Worm (Caenorhabditis elegans) whole organism, L2 larva: ENCODE data around the gene srbc-12.

ENCODE experiments used
- ceh-16 ChIP-seq: fragments of 150-350 bp; optimal IDR thresholded peaks from 2 replicates; lab custom pipeline; 2014; ENCODE audit warnings: missing biosample characterization, missing genetic modification characterization
- nhr-12 ChIP-seq: fragments of 150-350 bp; optimal IDR thresholded peaks from 2 replicates; lab custom pipeline; 2014; ENCODE audit warnings: missing biosample characterization, missing genetic modification characterization
- unc-62 ChIP-seq: fragments of 150-350 bp; optimal IDR thresholded peaks from 2 replicates; lab custom pipeline; 2014; ENCODE audit warnings: missing biosample characterization, missing genetic modification reagents, missing genetic modification characterization
- zag-1 ChIP-seq: fragments of 150-350 bp; optimal IDR thresholded peaks from 2 replicates; lab custom pipeline; 2014; ENCODE audit warnings: missing biosample characterization, missing genetic modification characterization
- ztf-11 ChIP-seq: sonication (generic microtip); optimal IDR thresholded peaks from 2 replicates; lab custom pipeline; 2017; ENCODE audit warnings: missing biosample characterization, missing genetic modification characterization

DNA sequence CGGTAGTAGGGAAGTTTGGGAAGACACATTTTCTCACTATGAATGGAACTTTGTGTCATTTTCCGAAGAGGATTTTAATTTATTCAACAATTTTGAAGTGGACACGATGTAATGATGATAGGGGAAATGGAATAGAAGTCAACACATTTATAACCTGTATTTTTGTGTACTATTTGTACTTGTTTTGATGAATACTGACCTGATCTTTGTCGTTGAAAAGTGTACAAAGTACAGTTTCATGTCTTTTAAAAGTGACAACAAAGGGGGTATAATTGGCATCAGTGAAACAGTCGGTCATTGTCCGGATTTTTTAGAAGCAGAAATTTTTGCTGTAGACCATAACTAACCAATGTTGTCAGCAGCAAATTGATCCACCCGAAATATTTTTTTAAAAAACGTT lies 39.6 kb downstream of the srbc-12 start, which contains the start of gene T02B11.6:
- TF ChIP-seq zag-1 (tag; lab: Kevin White, UChicago) (no peak), unc-62 (GFP tag; lab: Kevin White, UChicago) (no peak), nhr-12 (tag; lab: Kevin White, UChicago) (no peak), ceh-16 (tag; lab: Kevin White, UChicago) (no peak), ztf-11 (no peak)
